Worm (Caenorhabditis elegans): Measurements from ENCODE around the gene msp-57.

ce11 chrIV:5031346-5031745 is 31.0 kb upstream of the msp-57 start:
- TF ChIP-seq nhr-11 (tag; optimal IDR thresholded peaks at IDR 0.05) (no peak), sma-9 (GFP tag; optimal IDR thresholded peaks at IDR 0.05) (no peak), sma-9 (tag; optimal IDR thresholded peaks at IDR 0.05) (no peak)

Data from whole organism, L2 larva.